Worm (Caenorhabditis elegans) whole organism, L4 larva: Measurements from ENCODE around the gene K11C4.2.
A peak's percentile ranks its signal among the peaks of the same experiment; 100 is the strongest.

Experiments
- F10B5.3 ChIP-seq: sonication (generic microtip); optimal IDR thresholded peaks from 2 replicates; lab custom pipeline; 2016; ENCODE audit warnings: mild to moderate bottlenecking, missing genetic modification characterization, missing compliant biosample characterization
- F26F4.8 ChIP-seq: fragments of 200-800 bp; sonication (Bioruptor generic); conservative IDR thresholded peaks from 2 replicates; pipeline ENCODE4 v1.3.6; 2022; ENCODE audit warnings: missing genetic modification characterization, missing compliant biosample characterization
- R02D3.7 ChIP-seq: fragments of 150-350 bp; sonication (generic microtip); optimal IDR thresholded peaks from 3 replicates; lab custom pipeline; 2014; ENCODE audit warnings: missing biosample characterization, missing genetic modification characterization
- Y5F2A.4 ChIP-seq: fragments of 200-800 bp; sonication (Bioruptor generic); optimal IDR thresholded peaks from 2 replicates; lab custom pipeline; 2018; ENCODE audit warnings: mild to moderate bottlenecking, missing genetic modification characterization, missing compliant biosample characterization
- ZK337.2 ChIP-seq: fragments of 200-800 bp; sonication (Bioruptor generic); IDR thresholded peaks from 2 replicates; pipeline ENCODE4 v1.3.6; 2022; ENCODE audit warnings: missing genetic modification reagents, missing genetic modification characterization, missing compliant biosample characterization
- ZK546.5 ChIP-seq, 2 experiments: sonication (generic microtip); optimal IDR thresholded peaks; 2 replicates each; lab custom pipeline; 2017; ENCODE audit warnings: missing biosample characterization in 2 of 2, missing genetic modification characterization in 2 of 2
- aha-1 ChIP-seq: fragments of 150-350 bp; peaks from one replicate; lab custom pipeline; 2014; ENCODE audit warnings: missing biosample characterization, missing genetic modification characterization
- aly-2 ChIP-seq: sonication (generic microtip); optimal IDR thresholded peaks from 2 replicates; lab custom pipeline; 2018; ENCODE audit warnings: missing biosample characterization, missing genetic modification characterization
- arid-1 ChIP-seq: fragments of 200-800 bp; sonication (Bioruptor generic); conservative IDR thresholded peaks from 2 replicates; pipeline ENCODE4 v1.3.6; 2022; ENCODE audit warnings: missing genetic modification reagents, missing genetic modification characterization, missing compliant biosample characterization
- ceh-28 ChIP-seq: fragments of 150-350 bp; optimal IDR thresholded peaks from 2 replicates; lab custom pipeline; 2014; ENCODE audit warnings: missing biosample characterization, missing genetic modification reagents, missing genetic modification characterization
- ceh-32 ChIP-seq: sonication (generic microtip); optimal IDR thresholded peaks from 2 replicates; lab custom pipeline; 2016; ENCODE audit warnings: mild to moderate bottlenecking, missing genetic modification characterization, missing compliant biosample characterization; ENCODE audit not compliant: poor library complexity
- ceh-62 ChIP-seq: sonication (generic microtip); optimal IDR thresholded peaks from 2 replicates; lab custom pipeline; 2017; ENCODE audit warnings: missing biosample characterization, missing genetic modification characterization
- daf-19 ChIP-seq: fragments of 200-800 bp; sonication (Bioruptor generic); conservative IDR thresholded peaks from 2 replicates; pipeline ENCODE4 v1.3.6; 2022; ENCODE audit warnings: missing genetic modification characterization, missing compliant biosample characterization
- dmd-6 ChIP-seq: fragments of 200-800 bp; sonication (Bioruptor generic); IDR thresholded peaks from 2 replicates; pipeline ENCODE4 v1.3.6; 2022; ENCODE audit warnings: missing genetic modification reagents, missing genetic modification characterization, missing compliant biosample characterization
- dmd-9 ChIP-seq: fragments of 200-800 bp; sonication (Bioruptor generic); IDR thresholded peaks from 2 replicates; pipeline ENCODE4 v1.3.6; 2022; ENCODE audit warnings: missing genetic modification reagents, missing genetic modification characterization, missing compliant biosample characterization
- fkh-10 ChIP-seq: fragments of 150-350 bp; optimal IDR thresholded peaks from 2 replicates; lab custom pipeline; 2014; ENCODE audit warnings: missing biosample characterization, missing genetic modification reagents, missing genetic modification characterization
- fos-1 ChIP-seq: fragments of 150-350 bp; optimal IDR thresholded peaks from 2 replicates; lab custom pipeline; 2014; ENCODE audit warnings: missing biosample characterization, missing genetic modification characterization
- hmg-1.1 ChIP-seq: fragments of 200-800 bp; sonication (Bioruptor generic); IDR thresholded peaks from 2 replicates; pipeline ENCODE4 v1.3.6; 2022; ENCODE audit warnings: missing genetic modification reagents, missing genetic modification characterization, missing compliant biosample characterization
- lim-7 ChIP-seq: fragments of 200-800 bp; sonication (Bioruptor generic); IDR thresholded peaks from 2 replicates; pipeline ENCODE4 v1.3.6; 2022; ENCODE audit warnings: missing genetic modification characterization, missing compliant biosample characterization
- lin-29 ChIP-seq: fragments of 200-800 bp; sonication (Bioruptor generic); IDR thresholded peaks from 2 replicates; pipeline ENCODE4 v1.3.6; 2022; ENCODE audit warnings: missing genetic modification reagents, missing genetic modification characterization, missing compliant biosample characterization
- lin-39 ChIP-seq: fragments of 150-350 bp; optimal IDR thresholded peaks from 2 replicates; lab custom pipeline; 2014; ENCODE audit warnings: missing biosample characterization, missing genetic modification reagents, missing genetic modification characterization
- lsy-2 ChIP-seq, 2 experiments: fragments of 150-350 bp in 1 of 2; sonication (generic microtip) in 1 of 2; optimal IDR thresholded peaks; 2 replicates each; lab custom pipeline; 2014 to 2017; ENCODE audit warnings: missing biosample characterization in 2 of 2, missing genetic modification characterization in 2 of 2
- mep-1 ChIP-seq: fragments of 150-350 bp; sonication (generic microtip); optimal IDR thresholded peaks from 3 replicates; lab custom pipeline; 2014; ENCODE audit warnings: missing biosample characterization, missing genetic modification characterization
- mxl-3 ChIP-seq: fragments of 200-800 bp; sonication (Bioruptor generic); optimal IDR thresholded peaks from 2 replicates; lab custom pipeline; 2018; ENCODE audit warnings: mild to moderate bottlenecking, missing genetic modification characterization, missing compliant biosample characterization
- nhr-102 ChIP-seq: sonication (generic microtip); optimal IDR thresholded peaks from 2 replicates; lab custom pipeline; 2016; ENCODE audit warnings: mild to moderate bottlenecking, missing genetic modification characterization, moderate library complexity, missing compliant biosample characterization
- nhr-237 ChIP-seq: sonication (generic microtip); optimal IDR thresholded peaks from 2 replicates; lab custom pipeline; 2017; ENCODE audit warnings: missing biosample characterization, missing genetic modification characterization
- nhr-76 ChIP-seq: fragments of 150-350 bp; optimal IDR thresholded peaks from 2 replicates; lab custom pipeline; 2014; ENCODE audit warnings: missing biosample characterization, missing genetic modification characterization
- pha-4 ChIP-seq, 2 experiments: fragments of 150-350 bp in 1 of 2; fragments of 200-800 bp in 1 of 2; sonication (Bioruptor generic) in 1 of 2; IDR thresholded peaks in 1 of 2; optimal IDR thresholded peaks in 1 of 2; 2 replicates each; pipeline versions ENCODE4 v1.3.6 to Lab custom; 2014 to 2022; ENCODE audit warnings: missing genetic modification characterization in 2 of 2, missing genetic modification reagents in 2 of 2, missing biosample characterization in 1 of 2, missing compliant biosample characterization in 1 of 2
- skn-1 ChIP-seq: fragments of 150-350 bp; optimal IDR thresholded peaks from 2 replicates; lab custom pipeline; 2014; ENCODE audit warnings: missing biosample characterization, missing genetic modification characterization
- snpc-1.2 ChIP-seq: fragments of 200-800 bp; sonication (Bioruptor generic); IDR thresholded peaks from 2 replicates; pipeline ENCODE4 v1.3.6; 2022; ENCODE audit warnings: missing genetic modification reagents, missing genetic modification characterization, missing compliant biosample characterization
- spr-1 ChIP-seq: sonication (generic microtip); optimal IDR thresholded peaks from 2 replicates; lab custom pipeline; 2016; ENCODE audit warnings: mild to moderate bottlenecking, missing genetic modification characterization, missing compliant biosample characterization
- unc-62 ChIP-seq, 3 experiments: fragments of 150-350 bp in 1 of 3; sonication (generic microtip); optimal IDR thresholded peaks in 2 of 3; peaks in 1 of 3; 1 replicate in 1 of 3; 2 replicates in 2 of 3; lab custom pipeline; 2014 to 2017; ENCODE audit warnings: missing biosample characterization in 3 of 3, missing genetic modification characterization in 3 of 3, missing genetic modification reagents in 3 of 3, missing genotype in 1 of 3
- zfp-3 ChIP-seq: fragments of 200-800 bp; sonication (Bioruptor generic); conservative IDR thresholded peaks from 2 replicates; pipeline ENCODE4 v1.3.6; 2022; ENCODE audit warnings: missing genetic modification reagents, missing genetic modification characterization, missing compliant biosample characterization
- zip-2 ChIP-seq: fragments of 150-350 bp; optimal IDR thresholded peaks from 2 replicates; lab custom pipeline; 2014; ENCODE audit warnings: missing biosample characterization, missing genetic modification characterization

The K11C4.2 gene

ce11 chrV:6875795-6876194 lies 19.1 kb upstream of the K11C4.2 start:
- TF ChIP-seq spr-1 (tag; lab: Kevin White, UChicago) (no peak), skn-1 (tag; lab: Kevin White, UChicago) (no peak), arid-1 (GFP tag; lab: Robert Waterston, UW) (no peak), F10B5.3 (tag; lab: Kevin White, UChicago) (no peak), nhr-102 (tag; lab: Kevin White, UChicago) (no peak), dmd-6 (GFP tag; lab: Robert Waterston, UW) (no peak), fos-1 (tag; lab: Kevin White, UChicago) (no peak), F26F4.8 (no peak), ceh-62 (tag; lab: Kevin White, UChicago) (no peak), Y5F2A.4 (GFP tag; lab: Kevin White, UChicago) (no peak), daf-19 (no peak), aly-2 (tag; lab: Kevin White, UChicago) (no peak), ZK337.2 (GFP tag; lab: Robert Waterston, UW) (no peak), snpc-1.2 (GFP tag; lab: Robert Waterston, UW) (no peak), ZK546.5 (tag; optimal IDR thresholded peaks at IDR 0.05; lab: Kevin White, UChicago) (no peak), zip-2 (tag; lab: Kevin White, UChicago) (no peak), lin-39 (tag; lab: Kevin White, UChicago) (no peak), fkh-10 (GFP tag; lab: Kevin White, UChicago) (no peak)

DNA sequence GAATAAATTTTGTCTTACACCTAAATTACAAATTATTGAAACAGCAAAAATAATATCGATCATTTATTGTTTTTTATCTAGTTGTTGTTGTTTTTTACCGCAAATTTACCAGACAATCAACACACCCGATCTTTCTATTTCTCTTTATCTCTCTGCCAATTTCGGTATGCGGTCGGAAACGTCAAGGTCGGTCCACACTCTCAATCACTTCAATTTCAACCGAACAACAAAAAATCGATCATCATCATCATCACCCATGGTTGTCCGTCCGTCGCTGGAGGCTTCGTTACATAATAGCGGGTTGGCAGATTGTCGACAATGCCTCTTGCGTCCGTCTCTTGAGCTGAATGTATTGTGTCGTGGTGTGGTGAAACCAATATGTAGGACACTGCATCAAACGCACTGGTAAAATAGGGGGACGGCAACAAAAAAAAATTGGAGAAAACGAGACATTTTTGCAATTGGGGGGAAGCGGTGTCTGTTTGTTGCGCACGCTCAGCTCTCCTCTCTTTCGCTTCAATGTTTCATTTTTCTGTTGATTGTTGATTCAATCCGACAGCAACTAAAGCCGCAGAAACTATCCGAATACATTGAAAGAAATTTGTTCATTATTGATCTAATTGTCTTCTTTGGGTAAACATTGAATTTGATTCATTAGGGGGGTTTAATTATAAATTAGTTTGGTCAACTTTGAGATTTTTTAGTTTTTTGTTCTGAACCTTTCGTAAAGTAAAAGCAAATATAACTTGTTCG lies 17.9 kb upstream of the K11C4.2 start:
- peak; percentile 19 for TF ChIP-seq mep-1 (tag; lab: Kevin White, UChicago)
- no peak for TF ChIP-seq spr-1 (tag; lab: Kevin White, UChicago)
- TF ChIP-seq R02D3.7 (tag; lab: Kevin White, UChicago), result no peak
- TF ChIP-seq mxl-3, result peak; percentile 0
- TF ChIP-seq ceh-32 (tag; lab: Kevin White, UChicago), result no peak
- no peak for TF ChIP-seq lin-29 (GFP tag; lab: Robert Waterston, UW)
- TF ChIP-seq aly-2 (tag; lab: Kevin White, UChicago), result no peak
- peak in 1 of 2 experiments; percentile 95 for TF ChIP-seq unc-62 (GFP tag; optimal IDR thresholded peaks at IDR 0.05 in 1 of 2; lab: Kevin White, UChicago)
- TF ChIP-seq unc-62 (tag; optimal IDR thresholded peaks at IDR 0.05; lab: Kevin White, UChicago), result no peak
- TF ChIP-seq lsy-2 (tag; optimal IDR thresholded peaks at IDR 0.05; lab: Kevin White, UChicago), result peak in 1 of 2 experiments; percentile 8
- TF ChIP-seq lin-39 (tag; lab: Kevin White, UChicago), result no peak
- TF ChIP-seq zfp-3 (GFP tag; lab: Robert Waterston, UW), result no peak
- no peak for TF ChIP-seq pha-4 (GFP tag; IDR thresholded peaks at IDR 0.05; lab: Robert Waterston, UW)
- TF ChIP-seq pha-4 (tag; optimal IDR thresholded peaks at IDR 0.05; lab: Kevin White, UChicago), result peak; percentile 58
- no peak for TF ChIP-seq lim-7 (GFP tag; lab: Robert Waterston, UW)
- no peak for TF ChIP-seq nhr-237 (tag; lab: Kevin White, UChicago)
- no peak for TF ChIP-seq F26F4.8
- 0 out of 2 replicates have a peak, but pooled peaks have one; percentile 40 for TF ChIP-seq dmd-9 (GFP tag; lab: Robert Waterston, UW)
- no peak for TF ChIP-seq ceh-28 (tag; lab: Kevin White, UChicago)
- TF ChIP-seq hmg-1.1, result peak; percentile 28; the same call in 1 of the 2 replicates

- peak in 1 of 2 experiments; percentile 98 for TF ChIP-seq unc-62 (GFP tag; optimal IDR thresholded peaks at IDR 0.05 in 1 of 2; lab: Kevin White, UChicago)
- TF ChIP-seq unc-62 (tag; optimal IDR thresholded peaks at IDR 0.05; lab: Kevin White, UChicago), result no peak
- TF ChIP-seq nhr-76 (tag; lab: Kevin White, UChicago), result no peak
- TF ChIP-seq aha-1, result peak; percentile 67
These were observed 16.3 kb upstream of the K11C4.2 start for ce11 chrV:6878559-6878958.
